Fruit fly (Drosophila melanogaster): ENCODE data around the gene Eig71Eh.
A peak's percentile ranks its signal among the peaks of the same experiment; 100 is the strongest.

The Eig71Eh gene

dm6 chr3L:15690711-15691591 is 31.7 kb upstream of the Eig71Eh start (continued):
- TF ChIP-seq phol (tag; optimal IDR thresholded peaks at IDR 0.05) (peak; percentile 73), CG12104 (GFP tag; optimal IDR thresholded peaks at IDR 0.05) (peak; percentile 11), salm (tag; optimal IDR thresholded peaks at IDR 0.05) (peak; percentile 52), CG7839 (tag; optimal IDR thresholded peaks at IDR 0.05) (peak; percentile 76), Gsc (GFP tag; IDR thresholded peaks at IDR 0.05) (no peak), CG2116 (GFP tag; optimal IDR thresholded peaks at IDR 0.05) (no peak), CG11398 (GFP tag; optimal IDR thresholded peaks at IDR 0.05) (no peak), ac (GFP tag; optimal IDR thresholded peaks at IDR 0.05) (no peak), Meics (GFP tag; optimal IDR thresholded peaks at IDR 0.05) (peak; percentile 70), hkb (optimal IDR thresholded peaks at IDR 0.05) (no peak), hkb (GFP tag; IDR thresholded peaks at IDR 0.05) (peak; percentile 78), twi (tag; optimal IDR thresholded peaks at IDR 0.05) (peak; percentile 24), Pdp1 (GFP tag; optimal IDR thresholded peaks at IDR 0.05) (no peak), Xbp1 (GFP tag; optimal IDR thresholded peaks at IDR 0.05) (no peak), mam (GFP tag; optimal IDR thresholded peaks at IDR 0.05) (no peak), CG9437 (GFP tag; optimal IDR thresholded peaks at IDR 0.05) (peak; percentile 13), CG12659 (GFP tag; optimal IDR thresholded peaks at IDR 0.05) (peak; percentile 4), CG14710 (tag; optimal IDR thresholded peaks at IDR 0.05) (peak; percentile 77), CG1603 (tag; optimal IDR thresholded peaks at IDR 0.05) (peak; percentile 56), CG6689 (GFP tag; IDR thresholded peaks at IDR 0.05) (0 out of 2 replicates have a peak, but pooled peaks have one; percentile 10), CG10274 (GFP tag; optimal IDR thresholded peaks at IDR 0.05) (no peak), Med (GFP tag) (no peak), Spps (tag; optimal IDR thresholded peaks at IDR 0.05) (peak; percentile 12), wdn (GFP tag; IDR thresholded peaks at IDR 0.05) (0 out of 2 replicates have a peak, but pooled peaks have one; percentile 10), usp (GFP tag; optimal IDR thresholded peaks at IDR 0.05) (no peak), D19A (tag; optimal IDR thresholded peaks at IDR 0.05) (peak; percentile 24), CG30403 (GFP tag; optimal IDR thresholded peaks at IDR 0.05) (peak; percentile 53), CG14050 (GFP tag; IDR thresholded peaks at IDR 0.05) (no peak), ATbp (GFP tag; optimal IDR thresholded peaks at IDR 0.05) (peak; percentile 56), Hr78 (GFP tag; optimal IDR thresholded peaks at IDR 0.05) (peak in 1 of 2 experiments; percentile 29), CG33213 (GFP tag; optimal IDR thresholded peaks at IDR 0.05) (no peak), CG13296 (GFP tag; optimal IDR thresholded peaks at IDR 0.05) (peak; percentile 30), eyg (GFP tag; optimal IDR thresholded peaks at IDR 0.05) (no peak), CG9817 (tag; optimal IDR thresholded peaks at IDR 0.05) (no peak), Ada2b (GFP tag; IDR thresholded peaks at IDR 0.05) (peak; percentile 44), repo (GFP tag; optimal IDR thresholded peaks at IDR 0.05) (peak; percentile 3), CG10209 (GFP tag; optimal IDR thresholded peaks at IDR 0.05) (no peak), Xrp1 (GFP tag; IDR thresholded peaks at IDR 0.05) (no peak; the same call in 1 of the 2 replicates), hb (GFP tag; IDR thresholded peaks at IDR 0.05; ENCODE audit: partially characterized antibody) (no peak)

DNA sequence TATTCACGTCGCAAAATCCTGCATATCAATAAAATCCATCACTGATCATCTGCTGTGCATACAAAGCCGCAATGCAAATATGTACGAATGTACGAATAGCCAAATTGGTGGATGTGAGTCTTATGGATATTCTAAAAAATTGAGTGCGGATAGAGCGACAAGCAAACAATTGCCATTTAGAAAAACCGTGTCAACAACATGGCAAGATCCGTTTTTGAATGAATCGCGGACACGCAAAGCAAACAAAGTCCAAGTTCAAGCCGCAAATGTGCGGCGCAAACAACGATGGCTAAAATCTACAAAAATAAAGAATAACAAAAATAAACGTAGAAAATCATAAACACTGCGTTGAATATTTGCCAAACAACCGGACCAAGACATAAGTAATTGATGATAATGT is 30.3 kb upstream of the Eig71Eh start:
- peak; percentile 29 for TF ChIP-seq schlank (tag; optimal IDR thresholded peaks at IDR 0.05)
- peak; percentile 20 for TF ChIP-seq CG15514 (GFP tag; optimal IDR thresholded peaks at IDR 0.05)
- peak; percentile 27; the same call in 1 of the 3 replicates for TF ChIP-seq CG11695 (GFP tag; IDR thresholded peaks at IDR 0.05)
- TF ChIP-seq wdn (GFP tag; IDR thresholded peaks at IDR 0.05), result 0 out of 2 replicates have a peak, but pooled peaks have one; percentile 10
- no peak for TF ChIP-seq sens (GFP tag)
- TF ChIP-seq mirr (GFP tag; optimal IDR thresholded peaks at IDR 0.05), result peak; percentile 49
- TF ChIP-seq pnt (GFP tag; optimal IDR thresholded peaks at IDR 0.05), result no peak
- TF ChIP-seq Aef1 (GFP tag; IDR thresholded peaks at IDR 0.05), result no peak
- TF ChIP-seq CG11504 (tag; optimal IDR thresholded peaks at IDR 0.05), result no peak
- no peak for TF ChIP-seq CG15601 (tag; optimal IDR thresholded peaks at IDR 0.05)
- no peak for TF ChIP-seq dati (GFP tag; IDR thresholded peaks at IDR 0.05)
- no peak for TF ChIP-seq CG13123 (GFP tag; optimal IDR thresholded peaks at IDR 0.05)
- no peak for TF ChIP-seq Elba2 (GFP tag; optimal IDR thresholded peaks at IDR 0.05)

All from whole organism, embryonic.